Fruit fly (Drosophila melanogaster) whole organism, embryonic: ENCODE results near the gene hang.

Experiments
- ATbp ChIP-seq: fragments of 200-800 bp; sonication (Bioruptor generic); optimal IDR thresholded peaks from 2 replicates; lab custom pipeline; 2017; ENCODE audit warnings: missing biosample characterization, mild to moderate bottlenecking, missing genetic modification characterization, missing genetic modification reagents
- Adf1 ChIP-seq: fragments of 200-800 bp; sonication (Bioruptor generic); IDR thresholded peaks from 2 replicates; pipeline ENCODE4 v1.3.6; 2022; ENCODE audit warnings: missing biosample characterization, missing genetic modification characterization
- Atf-2 ChIP-seq: fragments of 200-800 bp; sonication (Bioruptor generic); optimal IDR thresholded peaks from 2 replicates; lab custom pipeline; 2016; ENCODE audit warnings: missing biosample characterization, missing genetic modification characterization
- Atf6 ChIP-seq: fragments of 200-800 bp; sonication (Bioruptor generic); IDR thresholded peaks from 2 replicates; pipeline ENCODE4 v1.3.6; 2022; ENCODE audit warnings: missing biosample characterization, missing genetic modification characterization
- Bteb2 ChIP-seq: fragments of 200-800 bp; sonication (Bioruptor generic); optimal IDR thresholded peaks from 2 replicates; lab custom pipeline; 2016; ENCODE audit warnings: missing biosample characterization, missing genetic modification characterization
- CG1024 ChIP-seq: fragments of 200-800 bp; sonication (Bioruptor generic); IDR thresholded peaks from 2 replicates; pipeline ENCODE4 v1.3.6; 2022; ENCODE audit warnings: missing biosample characterization, missing genetic modification characterization
- CG10431 ChIP-seq: fragments of 200-800 bp; sonication (Bioruptor generic); optimal IDR thresholded peaks from 3 replicates; lab custom pipeline; 2018; ENCODE audit warnings: missing biosample characterization, mild to moderate bottlenecking, missing genetic modification characterization
- CG10959 ChIP-seq: fragments of 200-800 bp; sonication (Bioruptor generic); IDR thresholded peaks from 2 replicates; pipeline ENCODE4 v1.3.6; 2022; ENCODE audit warnings: missing biosample characterization, missing genetic modification characterization
- CG11247 ChIP-seq: fragments of 200-800 bp; sonication (Bioruptor generic); IDR thresholded peaks from 2 replicates; pipeline ENCODE4 v1.3.6; 2022; ENCODE audit warnings: missing biosample characterization, missing genetic modification characterization
- CG11456 ChIP-seq: fragments of 200-800 bp; sonication (Bioruptor generic); IDR thresholded peaks from 3 replicates; pipeline ENCODE4 v1.3.6; 2022; ENCODE audit warnings: missing biosample characterization, missing genetic modification characterization
- CG13424 ChIP-seq: fragments of 200-800 bp; sonication (Bioruptor generic); optimal IDR thresholded peaks from 2 replicates; lab custom pipeline; 2019; ENCODE audit warnings: missing biosample characterization, mild to moderate bottlenecking, missing genetic modification characterization, moderate library complexity
- CG14710 ChIP-seq: fragments of 200-800 bp; sonication (Bioruptor generic); optimal IDR thresholded peaks from 3 replicates; lab custom pipeline; 2019; ENCODE audit warnings: missing biosample characterization, mild to moderate bottlenecking, missing genetic modification characterization, moderate library complexity
- CG14860 ChIP-seq: fragments of 200-800 bp; sonication (Bioruptor generic); IDR thresholded peaks from 3 replicates; pipeline ENCODE4 v1.3.6; 2022; ENCODE audit warnings: missing biosample characterization, missing genetic modification characterization; ENCODE audit not compliant: partially characterized antibody
- CG1529 ChIP-seq: fragments of 200-800 bp; sonication (Bioruptor generic); optimal IDR thresholded peaks from 3 replicates; lab custom pipeline; 2018; ENCODE audit warnings: missing biosample characterization, missing genetic modification characterization
- CG2129 ChIP-seq: fragments of 200-800 bp; sonication (Bioruptor generic); IDR thresholded peaks from 2 replicates; pipeline ENCODE4 v1.3.6; 2022; ENCODE audit warnings: missing biosample characterization, missing genetic modification characterization; ENCODE audit not compliant: partially characterized antibody
- CG5245 ChIP-seq: fragments of 200-800 bp; sonication (Bioruptor generic); optimal IDR thresholded peaks from 3 replicates; lab custom pipeline; 2016; ENCODE audit warnings: missing biosample characterization, missing genetic modification characterization
- CG5953 ChIP-seq: fragments of 200-800 bp; sonication (Bioruptor generic); IDR thresholded peaks from 2 replicates; pipeline ENCODE4 v1.3.6; 2022; ENCODE audit warnings: missing biosample characterization, missing genetic modification characterization
- CG6254 ChIP-seq: fragments of 200-800 bp; sonication (Bioruptor generic); optimal IDR thresholded peaks from 3 replicates; lab custom pipeline; 2017; ENCODE audit warnings: mild to moderate bottlenecking, missing biosample characterization, missing genetic modification reagents, missing genetic modification characterization
- CG6272 ChIP-seq: fragments of 200-800 bp; sonication (Bioruptor generic); IDR thresholded peaks from 2 replicates; pipeline ENCODE4 v1.3.6; 2022; ENCODE audit warnings: missing biosample characterization, missing genetic modification characterization
- CG6683 ChIP-seq: fragments of 200-800 bp; sonication (Bioruptor generic); optimal IDR thresholded peaks from 2 replicates; lab custom pipeline; 2017; ENCODE audit warnings: missing biosample characterization, mild to moderate bottlenecking, missing genetic modification characterization, missing genetic modification reagents
- CG6813 ChIP-seq: fragments of 200-800 bp; sonication (Bioruptor generic); optimal IDR thresholded peaks from 2 replicates; lab custom pipeline; 2017; ENCODE audit warnings: missing biosample characterization, missing genetic modification characterization, mild to moderate bottlenecking, moderate library complexity, missing genetic modification reagents
- CG7928 ChIP-seq: fragments of 200-800 bp; sonication (Bioruptor generic); optimal IDR thresholded peaks from 2 replicates; lab custom pipeline; 2017; ENCODE audit warnings: missing biosample characterization, mild to moderate bottlenecking, missing genetic modification characterization
- CG7987 ChIP-seq: fragments of 200-800 bp; sonication (Bioruptor generic); optimal IDR thresholded peaks from 2 replicates; lab custom pipeline; 2018; ENCODE audit warnings: missing biosample characterization, mild to moderate bottlenecking, missing genetic modification characterization, moderate library complexity
- CG9727 ChIP-seq: fragments of 200-800 bp; sonication (Bioruptor generic); optimal IDR thresholded peaks from 3 replicates; lab custom pipeline; 2017; ENCODE audit warnings: missing biosample characterization, mild to moderate bottlenecking, missing genetic modification characterization
- CoRest ChIP-seq: fragments of 200-800 bp; sonication (Bioruptor generic); optimal IDR thresholded peaks from 3 replicates; lab custom pipeline; 2018; ENCODE audit warnings: missing biosample characterization, mild to moderate bottlenecking, missing genetic modification characterization, moderate library complexity
- Drgx ChIP-seq: fragments of 200-800 bp; sonication (Bioruptor generic); IDR thresholded peaks from 2 replicates; pipeline ENCODE4 v1.3.6; 2022; ENCODE audit warnings: missing biosample characterization, missing genetic modification characterization
- Elba2 ChIP-seq: fragments of 200-800 bp; sonication (Bioruptor generic); optimal IDR thresholded peaks from 3 replicates; lab custom pipeline; 2016; ENCODE audit warnings: missing biosample characterization, missing genetic modification characterization
- Fer2 ChIP-seq: fragments of 200-800 bp; sonication (Bioruptor generic); optimal IDR thresholded peaks from 2 replicates; lab custom pipeline; 2018; ENCODE audit warnings: missing biosample characterization, mild to moderate bottlenecking, missing genetic modification characterization, moderate library complexity
- Fer3 ChIP-seq: fragments of 200-800 bp; sonication (Bioruptor generic); optimal IDR thresholded peaks from 2 replicates; lab custom pipeline; 2018; ENCODE audit warnings: missing biosample characterization, mild to moderate bottlenecking, missing genetic modification characterization, moderate library complexity
- Lhr ChIP-seq: fragments of 200-800 bp; sonication (Bioruptor generic); optimal IDR thresholded peaks from 3 replicates; lab custom pipeline; 2017; ENCODE audit warnings: mild to moderate bottlenecking, missing biosample characterization, missing genetic modification reagents, missing genetic modification characterization
- Optix ChIP-seq: fragments of 200-800 bp; sonication (Bioruptor generic); IDR thresholded peaks from 3 replicates; pipeline ENCODE4 v1.3.6; 2022; ENCODE audit warnings: missing biosample characterization, missing genetic modification characterization
- Xrp1 ChIP-seq: fragments of 200-800 bp; sonication (Bioruptor generic); IDR thresholded peaks from 2 replicates; pipeline ENCODE4 v1.3.6; 2022; ENCODE audit warnings: missing biosample characterization, missing genetic modification characterization
- aop ChIP-seq: fragments of 200-800 bp; sonication (Bioruptor generic); IDR thresholded peaks from 2 replicates; pipeline ENCODE4 v1.3.6; 2022; ENCODE audit warnings: missing biosample characterization, missing genetic modification characterization
- ap ChIP-seq: fragments of 200-800 bp; sonication (Bioruptor generic); IDR thresholded peaks from 2 replicates; pipeline ENCODE4 v1.3.6; 2022; ENCODE audit warnings: missing biosample characterization, missing genetic modification characterization
- chn ChIP-seq: fragments of 200-800 bp; sonication (Bioruptor generic); optimal IDR thresholded peaks from 2 replicates; lab custom pipeline; 2016; ENCODE audit warnings: missing biosample characterization, missing genetic modification characterization
- ci ChIP-seq: fragments of 200-800 bp; sonication (Bioruptor generic); IDR thresholded peaks from 3 replicates; pipeline ENCODE4 v1.3.6; 2022; ENCODE audit warnings: missing biosample characterization, missing genetic modification characterization
- dimm ChIP-seq: fragments of 200-800 bp; sonication (Bioruptor generic); IDR thresholded peaks from 2 replicates; pipeline ENCODE4 v1.3.6; 2022; ENCODE audit warnings: missing biosample characterization, missing genetic modification characterization
- dm ChIP-seq: fragments of 200-800 bp; sonication (Bioruptor generic); optimal IDR thresholded peaks from 3 replicates; lab custom pipeline; 2016; ENCODE audit warnings: missing biosample characterization, missing genetic modification characterization
- fd64A ChIP-seq: fragments of 200-800 bp; sonication (Bioruptor generic); optimal IDR thresholded peaks from 3 replicates; lab custom pipeline; 2018; ENCODE audit warnings: missing biosample characterization, mild to moderate bottlenecking, missing genetic modification characterization
- ftz-f1 ChIP-seq: fragments of 200-800 bp; sonication (Bioruptor generic); optimal IDR thresholded peaks from 2 replicates; lab custom pipeline; 2016; ENCODE audit warnings: missing biosample characterization, missing genetic modification characterization
- gsb ChIP-seq: fragments of 200-800 bp; sonication (Bioruptor generic); IDR thresholded peaks from 2 replicates; pipeline ENCODE4 v1.3.6; 2022; ENCODE audit warnings: missing biosample characterization, missing genetic modification characterization
- hth ChIP-seq: fragments of >200 bp; optimal IDR thresholded peaks from 2 replicates; lab custom pipeline; 2017; ENCODE audit warnings: inconsistent platforms
- ken ChIP-seq: fragments of 200-800 bp; sonication (Bioruptor generic); IDR thresholded peaks from 3 replicates; pipeline ENCODE4 v1.3.6; 2022; ENCODE audit warnings: missing biosample characterization, missing genetic modification characterization
- knrl ChIP-seq: fragments of 200-800 bp; sonication (Bioruptor generic); IDR thresholded peaks from 3 replicates; pipeline ENCODE4 v1.3.6; 2022; ENCODE audit warnings: missing biosample characterization, missing genetic modification characterization; ENCODE audit not compliant: partially characterized antibody
- pita ChIP-seq: fragments of 200-800 bp; sonication (Bioruptor generic); optimal IDR thresholded peaks from 2 replicates; lab custom pipeline; 2017; ENCODE audit warnings: missing biosample characterization, mild to moderate bottlenecking, missing genetic modification characterization
- shn ChIP-seq: fragments of 200-800 bp; sonication (Bioruptor generic); optimal IDR thresholded peaks from 3 replicates; lab custom pipeline; 2016; ENCODE audit warnings: missing biosample characterization, missing genetic modification characterization
- sisA ChIP-seq: fragments of 200-800 bp; sonication (Bioruptor generic); IDR thresholded peaks from 2 replicates; pipeline ENCODE4 v1.3.6; 2022; ENCODE audit warnings: missing biosample characterization, missing genetic modification characterization
- stc ChIP-seq: fragments of 200-800 bp; sonication (Bioruptor generic); IDR thresholded peaks from 2 replicates; pipeline ENCODE4 v1.3.6; 2022; ENCODE audit warnings: missing biosample characterization, missing genetic modification characterization
- tap ChIP-seq: fragments of 200-800 bp; optimal IDR thresholded peaks from 3 replicates; lab custom pipeline; 2019; ENCODE audit warnings: missing biosample characterization, mild to moderate bottlenecking, missing genetic modification characterization, moderate library complexity
- tin ChIP-seq: fragments of 200-800 bp; sonication (Bioruptor generic); optimal IDR thresholded peaks from 3 replicates; lab custom pipeline; 2016; ENCODE audit warnings: missing biosample characterization, missing genetic modification characterization
- trh ChIP-seq: fragments of 200-800 bp; sonication (Bioruptor generic); optimal IDR thresholded peaks from 2 replicates; lab custom pipeline; 2016; ENCODE audit warnings: missing biosample characterization, missing genetic modification characterization

Gene hang

dm6 chrX:16403811-16404420 lies 18.7 kb upstream of the hang start (continued):
- no peak for TF ChIP-seq fd64A (GFP tag; lab: Kevin White, UChicago)
- no peak for TF ChIP-seq shn (GFP tag; lab: Kevin White, UChicago)
- peak; percentile 79 for TF ChIP-seq stc
- TF ChIP-seq Lhr (GFP tag; lab: Kevin White, UChicago), result peak; percentile 15
- peak; percentile 77 for TF ChIP-seq CoRest
- peak; percentile 73 for TF ChIP-seq CG13424 (tag; lab: Kevin White, UChicago)
- no peak for TF ChIP-seq Optix
- TF ChIP-seq CG10959 (GFP tag; lab: Robert Waterston, UW), result no peak
- TF ChIP-seq hth (lab: Kevin White, UChicago), result no peak
- TF ChIP-seq Elba2 (GFP tag; lab: Kevin White, UChicago), result no peak
- peak; percentile 34; the same call in 1 of the 2 replicates for TF ChIP-seq CG1024 (GFP tag; lab: Robert Waterston, UW)
- TF ChIP-seq CG1529 (GFP tag; lab: Kevin White, UChicago), result peak; percentile 5
- peak; percentile 63 for TF ChIP-seq CG11247
- peak; percentile 81 for TF ChIP-seq CG5953 (GFP tag; lab: Robert Waterston, UW)
- TF ChIP-seq dm (GFP tag; lab: Kevin White, UChicago), result peak; percentile 9
- TF ChIP-seq aop, result no peak
- peak; percentile 58 for TF ChIP-seq tin (GFP tag; lab: Kevin White, UChicago)
- TF ChIP-seq Fer2 (tag; lab: Kevin White, UChicago), result peak; percentile 4
- TF ChIP-seq dimm (GFP tag; lab: Robert Waterston, UW), result no peak
- no peak for TF ChIP-seq pita
- TF ChIP-seq ci (GFP tag; lab: Robert Waterston, UW), result peak; percentile 84
- TF ChIP-seq Drgx (GFP tag; lab: Robert Waterston, UW), result peak; percentile 90
- TF ChIP-seq ATbp (GFP tag; lab: Kevin White, UChicago), result peak; percentile 75
- TF ChIP-seq Atf-2 (GFP tag; lab: Kevin White, UChicago), result peak; percentile 16
- peak; percentile 38 for TF ChIP-seq ftz-f1 (GFP tag; lab: Kevin White, UChicago)
- 0 out of 3 replicates have a peak, but pooled peaks have one; percentile 37 for TF ChIP-seq ken
- TF ChIP-seq CG9727 (GFP tag; lab: Kevin White, UChicago), result peak; percentile 75
- peak; percentile 50 for TF ChIP-seq Adf1 (GFP tag; lab: Robert Waterston, UW)
- peak; percentile 49 for TF ChIP-seq CG5245 (GFP tag; lab: Kevin White, UChicago)
- peak; percentile 45 for TF ChIP-seq trh (GFP tag; lab: Kevin White, UChicago)
- no peak for TF ChIP-seq CG2129 (GFP tag; lab: Robert Waterston, UW)
- peak; percentile 49 for TF ChIP-seq CG7928
- TF ChIP-seq CG7987 (GFP tag; lab: Kevin White, UChicago), result peak; percentile 43
- peak; percentile 76 for TF ChIP-seq CG11456 (GFP tag; lab: Robert Waterston, UW)
- peak; percentile 35 for TF ChIP-seq chn (GFP tag; lab: Kevin White, UChicago)
- no peak for TF ChIP-seq tap
- TF ChIP-seq Xrp1 (GFP tag; lab: Robert Waterston, UW), result peak; percentile 74; the same call in 1 of the 2 replicates
- no peak for TF ChIP-seq knrl (GFP tag; lab: Robert Waterston, UW)
- TF ChIP-seq Atf6, result peak; percentile 90
- TF ChIP-seq CG6272 (GFP tag; lab: Robert Waterston, UW), result peak; percentile 60; the same call in 1 of the 2 replicates
- TF ChIP-seq CG6813 (GFP tag; lab: Kevin White, UChicago), result peak; percentile 67
- TF ChIP-seq ap (GFP tag; lab: Robert Waterston, UW), result peak; percentile 62; the same call in 1 of the 2 replicates
- TF ChIP-seq CG10431 (GFP tag; lab: Kevin White, UChicago), result no peak
- TF ChIP-seq CG6683 (GFP tag; lab: Kevin White, UChicago), result peak; percentile 56
- TF ChIP-seq gsb (GFP tag; lab: Robert Waterston, UW), result peak; percentile 69
- TF ChIP-seq Bteb2 (GFP tag; lab: Kevin White, UChicago), result peak; percentile 66
- TF ChIP-seq Fer3, result peak; percentile 84
- TF ChIP-seq CG14860 (GFP tag; lab: Robert Waterston, UW), result no peak
- peak; percentile 28 for TF ChIP-seq CG14710
- TF ChIP-seq CG6254 (GFP tag; lab: Kevin White, UChicago), result peak; percentile 43
- TF ChIP-seq sisA (GFP tag; lab: Robert Waterston, UW), result peak; percentile 58
